Worm (Caenorhabditis elegans) whole organism, midembryonic: Measurements from ENCODE around the gene str-46.

Experiments used
- T22C8.4 ChIP-seq: fragments of 200-800 bp; sonication (Bioruptor generic); IDR thresholded peaks from 2 replicates; pipeline ENCODE4 v1.3.6; 2022; ENCODE audit warnings: missing genetic modification characterization, missing compliant biosample characterization
- cog-1 ChIP-seq: sonication (generic microtip); optimal IDR thresholded peaks from 2 replicates; lab custom pipeline; 2016; ENCODE audit warnings: missing genetic modification characterization, missing compliant biosample characterization
- flt-1 ChIP-seq: fragments of 200-800 bp; sonication (Bioruptor generic); IDR thresholded peaks from 2 replicates; pipeline ENCODE4 v1.3.6; 2022; ENCODE audit warnings: missing genetic modification characterization, missing compliant biosample characterization
- klf-2 ChIP-seq: fragments of 200-800 bp; sonication (Bioruptor generic); conservative IDR thresholded peaks from 2 replicates; pipeline ENCODE4 v1.3.6; 2022; ENCODE audit warnings: missing genetic modification reagents, missing genetic modification characterization, missing compliant biosample characterization
- med-1 ChIP-seq: sonication (generic microtip); optimal IDR thresholded peaks from 2 replicates; lab custom pipeline; 2017; ENCODE audit warnings: missing genetic modification characterization, mild to moderate bottlenecking, missing compliant biosample characterization, antibody characterized with exemption, missing genetic modification reagents; ENCODE audit not compliant: insufficient read depth
- ref-1 ChIP-seq: fragments of 200-800 bp; sonication (Bioruptor generic); conservative IDR thresholded peaks from 2 replicates; pipeline ENCODE4 v1.3.6; 2022; ENCODE audit warnings: missing genetic modification reagents, missing genetic modification characterization, missing compliant biosample characterization
- tab-1 ChIP-seq: fragments of 200-800 bp; sonication (Bioruptor generic); IDR thresholded peaks from 2 replicates; pipeline ENCODE4 v1.3.6; 2022; ENCODE audit warnings: missing genetic modification characterization, missing compliant biosample characterization
- ztf-23 ChIP-seq: fragments of 200-800 bp; sonication (Bioruptor generic); IDR thresholded peaks from 2 replicates; pipeline ENCODE4 v1.3.6; 2022; ENCODE audit warnings: missing genetic modification reagents, missing genetic modification characterization, missing compliant biosample characterization
- ztf-29 ChIP-seq: fragments of 200-800 bp; sonication (Bioruptor generic); IDR thresholded peaks from 2 replicates; pipeline ENCODE4 v1.3.6; 2022; ENCODE audit warnings: missing genetic modification reagents, missing genetic modification characterization, missing compliant biosample characterization

str-46 gene

ce11 chrV:2920125-2920524, 20.4 kb upstream of the str-46 start:
- no peak for TF ChIP-seq med-1 (GFP tag; lab: Kevin White, UChicago)
- TF ChIP-seq flt-1, result no peak
- no peak for TF ChIP-seq ztf-29 (GFP tag; lab: Robert Waterston, UW)
- no peak for TF ChIP-seq cog-1
- TF ChIP-seq tab-1 (GFP tag; lab: Robert Waterston, UW), result no peak
- no peak for TF ChIP-seq ztf-23 (GFP tag; lab: Robert Waterston, UW)
- TF ChIP-seq T22C8.4 (GFP tag; lab: Robert Waterston, UW), result no peak
- TF ChIP-seq ref-1 (GFP tag; lab: Robert Waterston, UW), result no peak

ce11 chrV:2913948-2914347, 14.2 kb upstream of the str-46 start, which contains the start of gene srh-146:
TSS of gene srh-146 (plus strand) at chrV:2914248.
- TF ChIP-seq ztf-23 (GFP tag; lab: Robert Waterston, UW), result no peak
- TF ChIP-seq ztf-29 (GFP tag; lab: Robert Waterston, UW), result no peak
- no peak for TF ChIP-seq cog-1
- TF ChIP-seq klf-2 (GFP tag; lab: Robert Waterston, UW), result no peak
- no peak for TF ChIP-seq flt-1
- no peak for TF ChIP-seq med-1 (GFP tag; lab: Kevin White, UChicago)
- TF ChIP-seq T22C8.4 (GFP tag; lab: Robert Waterston, UW), result no peak
- TF ChIP-seq tab-1 (GFP tag; lab: Robert Waterston, UW), result no peak
- no peak for TF ChIP-seq ref-1 (GFP tag; lab: Robert Waterston, UW)

- TF ChIP-seq tab-1 (GFP tag; lab: Robert Waterston, UW), result no peak
- no peak for TF ChIP-seq med-1 (GFP tag; lab: Kevin White, UChicago)
- no peak for TF ChIP-seq ztf-23 (GFP tag; lab: Robert Waterston, UW)
- no peak for TF ChIP-seq cog-1
- no peak for TF ChIP-seq klf-2 (GFP tag; lab: Robert Waterston, UW)
Measured at ce11 chrV:2912901-2913300, 13.1 kb upstream of the str-46 start, which contains the start of gene C31B8.9. TSS of gene C31B8.9 (minus strand) at chrV:2913001.

ce11 chrV:2909525-2909924, 9.8 kb upstream of the str-46 start, which contains the start of gene zmp-3:
TSS of gene zmp-3 (minus strand) at chrV:2909625.
- TF ChIP-seq cog-1 (no peak), ztf-23 (GFP tag; lab: Robert Waterston, UW) (no peak), klf-2 (GFP tag; lab: Robert Waterston, UW) (no peak), med-1 (GFP tag; lab: Kevin White, UChicago) (no peak), T22C8.4 (GFP tag; lab: Robert Waterston, UW) (no peak), ztf-29 (GFP tag; lab: Robert Waterston, UW) (no peak), ref-1 (GFP tag; lab: Robert Waterston, UW) (no peak), tab-1 (GFP tag; lab: Robert Waterston, UW) (no peak), flt-1 (no peak)

ce11 chrV:2903227-2903626, 3.5 kb upstream of the str-46 start, which contains the start of gene C31B8.7:
TSS of gene C31B8.7 (minus strand) at chrV:2903327.
- TF ChIP-seq cog-1 (no peak), T22C8.4 (GFP tag; lab: Robert Waterston, UW) (no peak)

ce11 chrV:2896198-2896660, 3.5 kb downstream of the str-46 start, which contains the start of gene pals-32:
TSS of gene pals-32 (plus strand) at chrV:2896610.
- TF ChIP-seq ztf-23 (GFP tag; lab: Robert Waterston, UW), result no peak
- TF ChIP-seq cog-1, result no peak
- no peak for TF ChIP-seq med-1 (GFP tag; lab: Kevin White, UChicago)
- TF ChIP-seq ztf-29 (GFP tag; lab: Robert Waterston, UW), result no peak
- TF ChIP-seq klf-2 (GFP tag; lab: Robert Waterston, UW), result no peak
- TF ChIP-seq ref-1 (GFP tag; lab: Robert Waterston, UW), result no peak
- TF ChIP-seq flt-1, result no peak
- no peak for TF ChIP-seq tab-1 (GFP tag; lab: Robert Waterston, UW)
- TF ChIP-seq T22C8.4 (GFP tag; lab: Robert Waterston, UW), result no peak

- TF ChIP-seq ref-1 (GFP tag; lab: Robert Waterston, UW), result no peak
- TF ChIP-seq flt-1, result no peak
- no peak for TF ChIP-seq klf-2 (GFP tag; lab: Robert Waterston, UW)
- TF ChIP-seq tab-1 (GFP tag; lab: Robert Waterston, UW), result no peak
- no peak for TF ChIP-seq cog-1
- no peak for TF ChIP-seq ztf-29 (GFP tag; lab: Robert Waterston, UW)
- no peak for TF ChIP-seq T22C8.4 (GFP tag; lab: Robert Waterston, UW)
- TF ChIP-seq med-1 (GFP tag; lab: Kevin White, UChicago), result no peak
- no peak for TF ChIP-seq ztf-23 (GFP tag; lab: Robert Waterston, UW)
Measured at ce11 chrV:2892976-2893375, 6.8 kb downstream of the str-46 start, which contains the start of gene srh-127. TSS of gene srh-127 (plus strand) at chrV:2893276.

ce11 chrV:2891927-2892326, 7.8 kb downstream of the str-46 start, which contains the start of gene F37B4.15:
TSS of gene F37B4.15 (plus strand) at chrV:2892227.
- no peak for TF ChIP-seq tab-1 (GFP tag; lab: Robert Waterston, UW)
- no peak for TF ChIP-seq ztf-29 (GFP tag; lab: Robert Waterston, UW)

ce11 chrV:2888681-2889080, 11.1 kb downstream of the str-46 start, which contains the start of gene srw-4:
TSS of gene srw-4 (minus strand) at chrV:2888781.
- TF ChIP-seq cog-1 (no peak), T22C8.4 (GFP tag; lab: Robert Waterston, UW) (no peak), klf-2 (GFP tag; lab: Robert Waterston, UW) (no peak)

ce11 chrV:2888265-2888664, 11.5 kb downstream of the str-46 start:
- TF ChIP-seq T22C8.4 (GFP tag; lab: Robert Waterston, UW), result no peak
- no peak for TF ChIP-seq ztf-29 (GFP tag; lab: Robert Waterston, UW)
- TF ChIP-seq tab-1 (GFP tag; lab: Robert Waterston, UW), result no peak
- no peak for TF ChIP-seq ref-1 (GFP tag; lab: Robert Waterston, UW)
- TF ChIP-seq cog-1, result no peak
- TF ChIP-seq med-1 (GFP tag; lab: Kevin White, UChicago), result no peak
- TF ChIP-seq flt-1, result no peak
- no peak for TF ChIP-seq klf-2 (GFP tag; lab: Robert Waterston, UW)
- no peak for TF ChIP-seq ztf-23 (GFP tag; lab: Robert Waterston, UW)
